Fruit fly (Drosophila melanogaster): ENCODE data around the gene mrt.

mrt gene

DNA sequence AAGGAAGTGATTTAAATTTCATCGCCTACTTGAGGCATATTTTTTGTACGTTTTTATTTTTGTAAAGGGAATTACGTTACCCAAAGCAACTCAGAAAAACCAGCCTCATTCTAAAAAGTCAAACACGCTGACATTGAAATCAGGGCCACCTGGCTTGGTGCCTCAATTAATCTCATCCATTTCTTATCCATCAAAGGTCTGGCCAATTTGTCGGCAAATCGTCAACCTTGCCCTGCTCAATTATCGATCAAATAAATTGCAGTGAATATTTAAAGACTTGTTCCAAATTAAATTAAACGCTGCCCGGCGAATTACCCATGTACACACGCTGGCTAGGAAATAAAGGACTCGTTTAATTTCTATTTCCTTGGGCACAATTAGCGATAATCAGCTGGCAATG lies 48.3 kb upstream of the mrt start, which contains the start of gene CG3330:
TSS of gene CG3330 (minus strand) at position 101 of the 400 bp plus-strand sequence.
- TF ChIP-seq gsb (GFP tag; IDR thresholded peaks at IDR 0.05): no peak
- no peak for TF ChIP-seq CG17829 (tag; optimal IDR thresholded peaks at IDR 0.05)
- no peak for TF ChIP-seq dan (GFP tag; IDR thresholded peaks at IDR 0.05)
- no peak for TF ChIP-seq Usf (GFP tag; optimal IDR thresholded peaks at IDR 0.05)
- TF ChIP-seq CG9876 (GFP tag; optimal IDR thresholded peaks at IDR 0.05): no peak
- TF ChIP-seq CG33213 (GFP tag; optimal IDR thresholded peaks at IDR 0.05): no peak
- TF ChIP-seq CG17186 (GFP tag; optimal IDR thresholded peaks at IDR 0.05): no peak
- TF ChIP-seq Bdp1 (GFP tag; optimal IDR thresholded peaks at IDR 0.05): no peak

DNA sequence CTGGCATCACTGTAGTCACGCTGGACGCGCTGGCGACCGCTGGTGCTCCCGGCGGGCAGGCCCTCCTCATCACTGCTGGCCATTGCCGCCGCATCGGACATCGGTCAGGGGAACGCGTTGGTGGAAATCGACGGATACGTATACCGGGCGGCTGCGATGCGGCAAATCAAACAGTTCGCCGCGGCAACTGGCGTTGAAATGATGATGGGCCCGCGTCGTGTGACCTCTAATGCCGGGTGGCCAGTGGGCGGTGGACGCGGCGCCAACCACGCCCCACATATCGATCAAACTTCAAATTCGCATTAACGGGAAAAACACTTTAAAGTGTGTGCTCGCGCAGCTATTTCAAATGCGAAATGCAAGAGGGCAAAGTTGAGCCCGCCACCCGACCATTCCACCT lies 39.8 kb upstream of the mrt start, which contains the start of gene CG3339:
TSS of gene CG3339 (minus strand) at position 101 of the 400 bp plus-strand sequence.
- TF ChIP-seq CG13424 (tag; optimal IDR thresholded peaks at IDR 0.05) (no peak), nom (GFP tag; optimal IDR thresholded peaks at IDR 0.05) (no peak), CG13287 (GFP tag; IDR thresholded peaks at IDR 0.05; ENCODE audit: partially characterized antibody) (no peak), CG15601 (tag; optimal IDR thresholded peaks at IDR 0.05) (no peak), sug (tag; optimal IDR thresholded peaks at IDR 0.05) (no peak), B-H2 (GFP tag; optimal IDR thresholded peaks at IDR 0.05) (no peak), MESR4 (GFP tag; optimal IDR thresholded peaks at IDR 0.05) (no peak), twi (tag; optimal IDR thresholded peaks at IDR 0.05) (no peak), bigmax (GFP tag; optimal IDR thresholded peaks at IDR 0.05) (no peak), CG14710 (tag; optimal IDR thresholded peaks at IDR 0.05) (no peak), grau (tag; optimal IDR thresholded peaks at IDR 0.05) (no peak), peb (GFP tag; IDR thresholded peaks at IDR 0.05) (no peak), oc (tag; optimal IDR thresholded peaks at IDR 0.05) (no peak), dati (GFP tag; IDR thresholded peaks at IDR 0.05) (no peak)

- TF ChIP-seq ranshi (GFP tag; IDR thresholded peaks at IDR 0.05) (no peak), lilli (GFP tag; optimal IDR thresholded peaks at IDR 0.05) (no peak), Bdp1 (GFP tag; optimal IDR thresholded peaks at IDR 0.05) (no peak), HmgD (GFP tag; optimal IDR thresholded peaks at IDR 0.05) (no peak), CG9876 (GFP tag; optimal IDR thresholded peaks at IDR 0.05) (no peak), Atf-2 (GFP tag; optimal IDR thresholded peaks at IDR 0.05) (no peak), CG2129 (GFP tag; IDR thresholded peaks at IDR 0.05; ENCODE audit: partially characterized antibody) (no peak), CG4282 (GFP tag; optimal IDR thresholded peaks at IDR 0.05) (no peak), cwo (GFP tag; optimal IDR thresholded peaks at IDR 0.05) (peak; percentile 97), pnt (GFP tag; optimal IDR thresholded peaks at IDR 0.05) (no peak), HLHmδ (GFP tag; optimal IDR thresholded peaks at IDR 0.05) (no peak), ken (GFP tag; IDR thresholded peaks at IDR 0.05) (no peak), Tbp (GFP tag; optimal IDR thresholded peaks at IDR 0.05) (no peak), CG13775 (GFP tag; optimal IDR thresholded peaks at IDR 0.05) (no peak), Med (GFP tag) (no peak), CG10431 (GFP tag; optimal IDR thresholded peaks at IDR 0.05) (no peak), CG2116 (GFP tag; optimal IDR thresholded peaks at IDR 0.05) (no peak), MESR4 (GFP tag; optimal IDR thresholded peaks at IDR 0.05) (no peak), CG7987 (GFP tag; optimal IDR thresholded peaks at IDR 0.05) (peak; percentile 68), CG10321 (GFP tag; IDR thresholded peaks at IDR 0.05) (no peak), az2 (GFP tag; optimal IDR thresholded peaks at IDR 0.05) (no peak), vvl (GFP tag; IDR thresholded peaks at IDR 0.05) (no peak), CG15696 (tag; optimal IDR thresholded peaks at IDR 0.05) (no peak), sd (tag; optimal IDR thresholded peaks at IDR 0.05) (peak; percentile 45), chinmo (GFP tag; IDR thresholded peaks at IDR 0.05; ENCODE audit: partially characterized antibody) (0 out of 4 replicates have a peak, but pooled peaks have one; percentile 7), CG10274 (GFP tag; optimal IDR thresholded peaks at IDR 0.05) (no peak), ssp (GFP tag; IDR thresholded peaks at IDR 0.05) (no peak)
Measured at dm6 chr3R:27294113-27294512, 11.7 kb upstream of the mrt start.
